Worm (Caenorhabditis elegans) whole organism, L2 larva: Measurements from ENCODE around the gene arrd-15.

Experiments
- C34F6.9 ChIP-seq: fragments of 150-350 bp; optimal IDR thresholded peaks from 2 replicates; lab custom pipeline; 2014; ENCODE audit warnings: missing biosample characterization, missing genetic modification characterization
- F13H6.1 ChIP-seq: sonication (generic microtip); optimal IDR thresholded peaks from 2 replicates; lab custom pipeline; 2016; ENCODE audit warnings: missing genetic modification characterization, missing compliant biosample characterization
- R02D3.7 ChIP-seq: fragments of 150-350 bp; optimal IDR thresholded peaks from 2 replicates; lab custom pipeline; 2014; ENCODE audit warnings: missing biosample characterization, missing genetic modification characterization
- Y55F3AM.14 ChIP-seq: fragments of 200-800 bp; sonication (Bioruptor generic); optimal IDR thresholded peaks from 2 replicates; lab custom pipeline; 2018; ENCODE audit warnings: mild to moderate bottlenecking, missing genetic modification characterization, missing compliant biosample characterization
- ZK546.5 ChIP-seq: sonication (generic microtip); optimal IDR thresholded peaks from 2 replicates; lab custom pipeline; 2017; ENCODE audit warnings: missing biosample characterization, missing genetic modification characterization
- alr-1 ChIP-seq: fragments of 150-350 bp; optimal IDR thresholded peaks from 2 replicates; lab custom pipeline; 2014; ENCODE audit warnings: missing biosample characterization, missing genetic modification characterization
- aly-2 ChIP-seq: fragments of 150-350 bp; optimal IDR thresholded peaks from 2 replicates; lab custom pipeline; 2014; ENCODE audit warnings: missing biosample characterization, missing genetic modification characterization
- ama-1 ChIP-seq: fragments of 150-350 bp; optimal IDR thresholded peaks from 2 replicates; lab custom pipeline; 2018; ENCODE audit warnings: inconsistent platforms
- blmp-1 ChIP-seq: sonication (generic microtip); optimal IDR thresholded peaks from 2 replicates; lab custom pipeline; 2017; ENCODE audit warnings: missing genetic modification characterization, mild to moderate bottlenecking, missing compliant biosample characterization, antibody characterized with exemption, moderate library complexity; ENCODE audit not compliant: insufficient read depth
- ceh-16 ChIP-seq: fragments of 150-350 bp; optimal IDR thresholded peaks from 2 replicates; lab custom pipeline; 2014; ENCODE audit warnings: missing biosample characterization, missing genetic modification characterization
- ceh-82 ChIP-seq: fragments of 150-350 bp; optimal IDR thresholded peaks from 2 replicates; lab custom pipeline; 2014; ENCODE audit warnings: missing biosample characterization, missing genetic modification characterization
- crh-2 ChIP-seq: sonication (generic microtip); optimal IDR thresholded peaks from 2 replicates; lab custom pipeline; 2017; ENCODE audit warnings: missing biosample characterization, missing genetic modification characterization
- egl-27 ChIP-seq: sonication (generic microtip); optimal IDR thresholded peaks from 3 replicates; lab custom pipeline; 2017; ENCODE audit warnings: missing biosample characterization, missing genetic modification reagents, missing genetic modification characterization
- elt-1 ChIP-seq: fragments of 150-350 bp; optimal IDR thresholded peaks from 2 replicates; lab custom pipeline; 2014; ENCODE audit warnings: missing biosample characterization, missing genetic modification characterization
- elt-3 ChIP-seq: sonication (generic microtip); optimal IDR thresholded peaks from 2 replicates; lab custom pipeline; 2017; ENCODE audit warnings: missing biosample characterization, missing genetic modification characterization
- fos-1 ChIP-seq: fragments of 150-350 bp; optimal IDR thresholded peaks from 2 replicates; lab custom pipeline; 2014; ENCODE audit warnings: missing biosample characterization, missing genetic modification characterization
- gmeb-1 ChIP-seq: fragments of 150-350 bp; optimal IDR thresholded peaks from 2 replicates; lab custom pipeline; 2014; ENCODE audit warnings: missing biosample characterization, missing genetic modification characterization
- lin-11 ChIP-seq: fragments of 150-350 bp; sonication (generic microtip); optimal IDR thresholded peaks from 2 replicates; lab custom pipeline; 2014; ENCODE audit warnings: missing biosample characterization, missing genetic modification characterization, inconsistent platforms, mixed read lengths
- lin-13 ChIP-seq: fragments of 150-350 bp; optimal IDR thresholded peaks from 2 replicates; lab custom pipeline; 2014; ENCODE audit warnings: missing biosample characterization, missing genetic modification reagents, missing genetic modification characterization
- lin-39 ChIP-seq: fragments of 150-350 bp; optimal IDR thresholded peaks from 2 replicates; lab custom pipeline; 2014; ENCODE audit warnings: missing biosample characterization, missing genetic modification reagents, missing genetic modification characterization
- lsy-2 ChIP-seq, 2 experiments: fragments of 150-350 bp in 1 of 2; sonication (generic microtip) in 1 of 2; optimal IDR thresholded peaks; 2 replicates each; lab custom pipeline; 2014 to 2017; ENCODE audit warnings: missing biosample characterization in 2 of 2, missing genetic modification characterization in 2 of 2
- mab-5 ChIP-seq: fragments of 150-350 bp; optimal IDR thresholded peaks from 2 replicates; lab custom pipeline; 2014; ENCODE audit warnings: missing biosample characterization, missing genetic modification characterization
- mbf-1 ChIP-seq: sonication (generic microtip); optimal IDR thresholded peaks from 2 replicates; lab custom pipeline; 2017; ENCODE audit warnings: missing biosample characterization, missing genetic modification characterization
- mdl-1 ChIP-seq, 2 experiments: fragments of 150-350 bp in 1 of 2; sonication (generic microtip) in 1 of 2; optimal IDR thresholded peaks; 2 replicates each; lab custom pipeline; 2017; ENCODE audit warnings: missing biosample characterization in 2 of 2, missing genetic modification characterization in 2 of 2
- nhr-10 ChIP-seq: sonication (generic microtip); optimal IDR thresholded peaks from 2 replicates; lab custom pipeline; 2017; ENCODE audit warnings: missing biosample characterization, missing genetic modification characterization
- nhr-11 ChIP-seq: fragments of 150-350 bp; optimal IDR thresholded peaks from 2 replicates; lab custom pipeline; 2014; ENCODE audit warnings: missing biosample characterization, missing genetic modification characterization
- nhr-12 ChIP-seq: fragments of 150-350 bp; optimal IDR thresholded peaks from 2 replicates; lab custom pipeline; 2014; ENCODE audit warnings: missing biosample characterization, missing genetic modification characterization
- nhr-129 ChIP-seq: fragments of 150-350 bp; optimal IDR thresholded peaks from 2 replicates; lab custom pipeline; 2014; ENCODE audit warnings: missing biosample characterization, missing genetic modification characterization
- nhr-21 ChIP-seq: fragments of 150-350 bp; optimal IDR thresholded peaks from 2 replicates; lab custom pipeline; 2014; ENCODE audit warnings: missing biosample characterization, missing genetic modification characterization
- nhr-23 ChIP-seq: fragments of 150-350 bp; optimal IDR thresholded peaks from 2 replicates; lab custom pipeline; 2014; ENCODE audit warnings: missing biosample characterization, missing genetic modification reagents, missing genetic modification characterization
- nhr-237 ChIP-seq: fragments of 150-350 bp; optimal IDR thresholded peaks from 2 replicates; lab custom pipeline; 2014; ENCODE audit warnings: missing biosample characterization, missing genetic modification characterization
- nhr-25 ChIP-seq: fragments of 150-350 bp; sonication (generic microtip); optimal IDR thresholded peaks from 3 replicates; lab custom pipeline; 2014; ENCODE audit warnings: missing biosample characterization, missing genetic modification characterization
- nhr-6 ChIP-seq: fragments of 150-350 bp; optimal IDR thresholded peaks from 2 replicates; lab custom pipeline; 2014; ENCODE audit warnings: missing biosample characterization, missing genetic modification characterization
- nhr-77 ChIP-seq: fragments of 150-350 bp; optimal IDR thresholded peaks from 2 replicates; lab custom pipeline; 2014; ENCODE audit warnings: missing biosample characterization, missing genetic modification characterization
- peb-1 ChIP-seq: fragments of 150-350 bp; optimal IDR thresholded peaks from 2 replicates; lab custom pipeline; 2014; ENCODE audit warnings: missing biosample characterization, missing genetic modification characterization
- sem-4 ChIP-seq: fragments of 150-350 bp; optimal IDR thresholded peaks from 2 replicates; lab custom pipeline; 2014; ENCODE audit warnings: missing biosample characterization, missing genetic modification reagents, missing genetic modification characterization
- skn-1 ChIP-seq: sonication (generic microtip); optimal IDR thresholded peaks from 2 replicates; lab custom pipeline; 2017; ENCODE audit warnings: missing biosample characterization, missing genetic modification characterization
- sma-3 ChIP-seq: sonication (generic microtip); optimal IDR thresholded peaks from 2 replicates; lab custom pipeline; 2016; ENCODE audit warnings: missing genetic modification reagents, missing genetic modification characterization, missing compliant biosample characterization
- sma-9 ChIP-seq, 2 experiments: fragments of 150-350 bp in 1 of 2; sonication (generic microtip) in 1 of 2; optimal IDR thresholded peaks; 2 replicates each; lab custom pipeline; 2014 to 2016; ENCODE audit warnings: missing genetic modification characterization in 2 of 2, mild to moderate bottlenecking in 1 of 2, missing biosample characterization in 1 of 2, missing compliant biosample characterization in 1 of 2, missing genetic modification reagents in 1 of 2, moderate library complexity in 1 of 2
- snpc-4 ChIP-seq: fragments of 150-350 bp; optimal IDR thresholded peaks from 2 replicates; lab custom pipeline; 2014; ENCODE audit warnings: missing biosample characterization, missing genetic modification characterization
- unc-39 ChIP-seq: fragments of 150-350 bp; optimal IDR thresholded peaks from 2 replicates; lab custom pipeline; 2014; ENCODE audit warnings: missing biosample characterization, missing genetic modification characterization
- unc-55 ChIP-seq: fragments of 150-350 bp; sonication (generic microtip); optimal IDR thresholded peaks from 3 replicates; lab custom pipeline; 2014; ENCODE audit warnings: missing biosample characterization, missing genetic modification reagents, missing genetic modification characterization
- unc-62 ChIP-seq: fragments of 150-350 bp; optimal IDR thresholded peaks from 2 replicates; lab custom pipeline; 2014; ENCODE audit warnings: missing biosample characterization, missing genetic modification reagents, missing genetic modification characterization
- zag-1 ChIP-seq: fragments of 150-350 bp; optimal IDR thresholded peaks from 2 replicates; lab custom pipeline; 2014; ENCODE audit warnings: missing biosample characterization, missing genetic modification characterization
- ztf-1 ChIP-seq: fragments of 200-800 bp; sonication (Bioruptor generic); conservative IDR thresholded peaks from 2 replicates; pipeline ENCODE4 v1.3.6; 2022; ENCODE audit warnings: missing genetic modification characterization, missing compliant biosample characterization
- ztf-11 ChIP-seq: sonication (generic microtip); optimal IDR thresholded peaks from 2 replicates; lab custom pipeline; 2017; ENCODE audit warnings: missing biosample characterization, missing genetic modification characterization
- ztf-4 ChIP-seq: fragments of 150-350 bp; optimal IDR thresholded peaks from 2 replicates; lab custom pipeline; 2014; ENCODE audit warnings: missing biosample characterization, missing genetic modification characterization

arrd-15 gene

DNA sequence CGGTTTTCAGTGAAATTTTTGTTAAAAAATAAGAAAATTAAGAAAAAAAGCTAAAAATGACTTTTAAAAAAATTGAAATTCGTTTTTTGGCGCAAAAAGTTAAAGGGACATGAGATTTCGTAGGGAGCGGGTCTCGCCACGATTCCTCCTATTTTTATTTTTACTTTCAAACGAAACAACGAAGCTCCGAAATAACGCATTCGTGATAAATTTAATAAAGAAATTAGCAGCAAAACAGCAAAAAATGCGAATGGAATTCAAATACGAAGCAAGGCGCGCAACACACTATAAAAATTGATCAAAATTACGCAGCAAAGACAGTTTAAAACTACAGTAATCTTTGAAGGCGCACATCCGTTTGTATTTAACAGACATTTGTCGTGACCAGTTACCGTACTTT, 30.1 kb upstream of the arrd-15 start:
- TF ChIP-seq fos-1 (tag; lab: Kevin White, UChicago) (no peak), unc-55 (GFP tag; lab: Kevin White, UChicago) (peak; percentile 83), alr-1 (tag; lab: Kevin White, UChicago) (no peak), peb-1 (no peak), sma-9 (GFP tag; optimal IDR thresholded peaks at IDR 0.05; lab: Kevin White, UChicago) (no peak), sma-9 (tag; optimal IDR thresholded peaks at IDR 0.05; lab: Kevin White, UChicago) (no peak), nhr-77 (tag; lab: Kevin White, UChicago) (no peak), mab-5 (tag; lab: Kevin White, UChicago) (no peak), sem-4 (tag; lab: Kevin White, UChicago) (no peak), unc-39 (tag; lab: Kevin White, UChicago) (no peak), F13H6.1 (tag; lab: Kevin White, UChicago) (no peak), lsy-2 (tag; optimal IDR thresholded peaks at IDR 0.05; lab: Kevin White, UChicago) (peak; percentile 26 to 84), lin-11 (tag; lab: Kevin White, UChicago) (no peak), blmp-1 (tag; lab: Kevin White, UChicago) (no peak), elt-1 (tag; lab: Kevin White, UChicago) (no peak), Y55F3AM.14 (no peak), mbf-1 (no peak), nhr-12 (no peak), mdl-1 (tag; optimal IDR thresholded peaks at IDR 0.05; lab: Kevin White, UChicago) (no peak), C34F6.9 (peak; percentile 64), ceh-82 (tag; lab: Kevin White, UChicago) (no peak), ztf-1 (GFP tag; lab: Robert Waterston, UW) (no peak), nhr-23 (tag; lab: Kevin White, UChicago) (no peak), nhr-6 (no peak), nhr-25 (tag; lab: Kevin White, UChicago) (no peak), nhr-11 (tag; lab: Kevin White, UChicago) (no peak), unc-62 (GFP tag; lab: Kevin White, UChicago) (no peak), nhr-129 (tag; lab: Kevin White, UChicago) (peak; percentile 39), elt-3 (no peak), ztf-4 (tag; lab: Kevin White, UChicago) (no peak), aly-2 (tag; lab: Kevin White, UChicago) (no peak), ztf-11 (tag; lab: Kevin White, UChicago) (no peak), ceh-16 (tag; lab: Kevin White, UChicago) (no peak), nhr-21 (no peak), ZK546.5 (tag; lab: Kevin White, UChicago) (no peak), snpc-4 (tag; lab: Kevin White, UChicago) (no peak), gmeb-1 (tag; lab: Kevin White, UChicago) (peak; percentile 66), ama-1 (lab: Kevin White, UChicago) (no peak), zag-1 (tag; lab: Kevin White, UChicago) (no peak), lin-39 (tag; lab: Kevin White, UChicago) (no peak), R02D3.7 (tag; lab: Kevin White, UChicago) (no peak), nhr-10 (tag; lab: Kevin White, UChicago) (no peak), lin-13 (GFP tag; lab: Kevin White, UChicago) (peak; percentile 39), egl-27 (tag; lab: Kevin White, UChicago) (no peak), nhr-237 (tag; lab: Kevin White, UChicago) (no peak), sma-3 (GFP tag; lab: Kevin White, UChicago) (no peak), crh-2 (tag; lab: Kevin White, UChicago) (peak; percentile 44), skn-1 (tag; lab: Kevin White, UChicago) (no peak)
- TF ChIP-seq, all 48 proteins: peak for 7
